Fruit fly (Drosophila melanogaster): ENCODE data around the gene CG8010.

Gene CG8010

DNA sequence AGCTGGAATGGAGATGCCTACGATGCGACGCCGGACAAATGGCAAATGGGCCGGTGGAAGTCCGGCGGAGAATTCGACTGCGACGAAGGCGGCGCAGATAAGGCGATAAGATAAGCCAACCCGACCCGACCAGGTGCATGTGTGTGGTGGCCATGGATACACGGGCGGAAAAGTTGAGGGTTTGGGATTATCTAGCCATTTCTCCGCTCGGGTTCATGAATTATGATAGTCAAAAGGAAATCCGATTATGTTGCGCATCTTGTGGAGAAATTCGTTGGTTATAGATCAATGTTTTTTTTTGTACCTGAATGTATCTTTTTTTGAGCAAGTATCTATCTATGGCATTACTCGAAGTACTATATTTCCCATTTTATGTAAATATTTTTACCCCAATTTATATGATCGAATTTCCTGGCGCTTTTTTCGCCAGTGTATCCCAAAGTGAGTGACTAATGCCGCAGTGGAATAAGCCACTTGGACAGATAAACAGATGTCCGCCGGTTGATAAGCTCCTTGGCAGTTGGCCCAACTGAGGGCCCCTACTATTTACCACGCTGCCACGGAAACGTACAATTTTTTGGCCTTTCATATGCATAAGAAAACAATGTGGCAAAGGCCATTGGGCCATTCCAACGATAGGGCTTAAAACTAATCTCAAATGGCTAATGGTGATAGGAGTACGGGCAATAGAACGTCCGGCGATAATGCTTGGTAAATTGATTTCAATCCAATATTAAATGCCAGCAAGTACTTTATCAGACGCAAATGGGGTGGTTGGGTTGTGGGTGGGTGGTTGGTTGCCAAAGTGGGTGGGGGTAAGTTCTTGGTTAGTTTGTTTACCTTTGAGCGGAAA is 21.3 kb downstream of the CG8010 start, which contains the start of gene CG7992 (continued):
- TF ChIP-seq sima (GFP tag; optimal IDR thresholded peaks at IDR 0.05) (no peak), toy (GFP tag; IDR thresholded peaks at IDR 0.05) (no peak), CG8359 (GFP tag; optimal IDR thresholded peaks at IDR 0.05; ENCODE audit: borderline replicate concordance) (no peak), CG12155 (GFP tag; optimal IDR thresholded peaks at IDR 0.05) (peak; percentile 53), CG6813 (GFP tag; optimal IDR thresholded peaks at IDR 0.05) (peak; percentile 16), Hr3 (GFP tag; optimal IDR thresholded peaks at IDR 0.05) (peak; percentile 62), run (tag; optimal IDR thresholded peaks at IDR 0.05) (peak; percentile 41), cas (GFP tag; IDR thresholded peaks at IDR 0.05) (no peak), Abd-B (GFP tag; optimal IDR thresholded peaks at IDR 0.05) (peak; percentile 42), CG14014 (GFP tag; IDR thresholded peaks at IDR 0.05) (0 out of 2 replicates have a peak, but pooled peaks have one; percentile 15), CG32532 (GFP tag; IDR thresholded peaks at IDR 0.05) (peak; percentile 18; the same call in 1 of the 2 replicates), CG9727 (GFP tag; optimal IDR thresholded peaks at IDR 0.05) (peak; percentile 55), Usf (GFP tag; optimal IDR thresholded peaks at IDR 0.05) (peak; percentile 10), Six4 (GFP tag; optimal IDR thresholded peaks at IDR 0.05) (no peak), pita (GFP tag; optimal IDR thresholded peaks at IDR 0.05) (no peak), CG42726 (GFP tag; IDR thresholded peaks at IDR 0.05; ENCODE audit: partially characterized antibody) (no peak), phol (tag; optimal IDR thresholded peaks at IDR 0.05) (peak; percentile 48), Hr39 (optimal IDR thresholded peaks at IDR 0.05) (no peak), twi (tag; optimal IDR thresholded peaks at IDR 0.05) (peak; percentile 9), CG13296 (GFP tag; optimal IDR thresholded peaks at IDR 0.05) (peak; percentile 46), Rx (GFP tag; IDR thresholded peaks at IDR 0.05) (peak; percentile 50; the same call in 1 of the 2 replicates), ac (GFP tag; optimal IDR thresholded peaks at IDR 0.05) (no peak), lab (GFP tag; optimal IDR thresholded peaks at IDR 0.05) (peak; percentile 77), trh (GFP tag; optimal IDR thresholded peaks at IDR 0.05) (no peak), Kr (GFP tag; optimal IDR thresholded peaks at IDR 0.05) (no peak), CG8290 (GFP tag; optimal IDR thresholded peaks at IDR 0.05) (no peak), CG8290 (tag; optimal IDR thresholded peaks at IDR 0.05) (no peak), Ssrp (tag; optimal IDR thresholded peaks at IDR 0.05) (peak; percentile 25), tna (GFP tag; IDR thresholded peaks at IDR 0.05; ENCODE audit: partially characterized antibody) (no peak), nerfin-1 (tag; optimal IDR thresholded peaks at IDR 0.05) (no peak), Xbp1 (GFP tag; optimal IDR thresholded peaks at IDR 0.05) (peak; percentile 54), sug (tag; optimal IDR thresholded peaks at IDR 0.05) (peak; percentile 81), h (optimal IDR thresholded peaks at IDR 0.05) (no peak), CG13624 (GFP tag; optimal IDR thresholded peaks at IDR 0.05) (peak; percentile 56), CG2889 (GFP tag; IDR thresholded peaks at IDR 0.05) (no peak), CG32772 (GFP tag; IDR thresholded peaks at IDR 0.05) (peak; percentile 41; the same call in 1 of the 2 replicates), her (GFP tag; optimal IDR thresholded peaks at IDR 0.05) (peak; percentile 18), sc (optimal IDR thresholded peaks at IDR 0.05) (no peak), sc (GFP tag; optimal IDR thresholded peaks at IDR 0.05) (no peak), dati (GFP tag; IDR thresholded peaks at IDR 0.05) (no peak), dysf (GFP tag; IDR thresholded peaks at IDR 0.05) (peak; percentile 70), nom (GFP tag; optimal IDR thresholded peaks at IDR 0.05) (no peak), crc (GFP tag; optimal IDR thresholded peaks at IDR 0.05) (peak; percentile 51), Dfd (GFP tag; optimal IDR thresholded peaks at IDR 0.05) (no peak), CG8944 (GFP tag; optimal IDR thresholded peaks at IDR 0.05) (peak; percentile 40), Neu2 (GFP tag; optimal IDR thresholded peaks at IDR 0.05; ENCODE audit: borderline replicate concordance) (no peak), zf30C (GFP tag; optimal IDR thresholded peaks at IDR 0.05) (peak; percentile 73), CG10979 (tag; optimal IDR thresholded peaks at IDR 0.05) (peak; percentile 46), gce (GFP tag; IDR thresholded peaks at IDR 0.05) (no peak), Bdp1 (GFP tag; optimal IDR thresholded peaks at IDR 0.05) (peak; percentile 23)
